Fruit fly (Drosophila melanogaster) whole organism, embryonic: ENCODE data around the gene CG1640.

Experiments
- Bdp1 ChIP-seq: fragments of 200-800 bp; sonication (Bioruptor generic); optimal IDR thresholded peaks from 3 replicates; lab custom pipeline; 2016; ENCODE audit warnings: missing biosample characterization, missing genetic modification characterization
- CG10654 ChIP-seq: fragments of 200-800 bp; sonication (Bioruptor generic); optimal IDR thresholded peaks from 2 replicates; lab custom pipeline; 2016; ENCODE audit warnings: missing biosample characterization, missing genetic modification characterization
- CG11695 ChIP-seq: fragments of 200-800 bp; sonication (Bioruptor generic); IDR thresholded peaks from 3 replicates; pipeline ENCODE4 v1.3.6; 2022; ENCODE audit warnings: missing biosample characterization, missing genetic modification characterization
- CG11723 ChIP-seq: fragments of 200-800 bp; sonication (Bioruptor generic); optimal IDR thresholded peaks from 2 replicates; lab custom pipeline; 2017; ENCODE audit warnings: missing biosample characterization, mild to moderate bottlenecking, missing genetic modification characterization
- CG1233 ChIP-seq: fragments of 200-800 bp; sonication (Bioruptor generic); optimal IDR thresholded peaks from 4 replicates; lab custom pipeline; 2018; ENCODE audit warnings: missing biosample characterization, mild to moderate bottlenecking, missing genetic modification characterization
- CG12942 ChIP-seq: fragments of 200-800 bp; sonication (Bioruptor generic); optimal IDR thresholded peaks from 3 replicates; lab custom pipeline; 2016; ENCODE audit warnings: missing biosample characterization, missing genetic modification characterization
- CG14860 ChIP-seq: fragments of 200-800 bp; sonication (Bioruptor generic); IDR thresholded peaks from 3 replicates; pipeline ENCODE4 v1.3.6; 2022; ENCODE audit warnings: missing biosample characterization, missing genetic modification characterization; ENCODE audit not compliant: partially characterized antibody
- CG15011 ChIP-seq: fragments of 200-800 bp; sonication (Bioruptor generic); optimal IDR thresholded peaks from 3 replicates; lab custom pipeline; 2018; ENCODE audit warnings: missing biosample characterization, mild to moderate bottlenecking, missing genetic modification characterization
- CG17829 ChIP-seq: fragments of 200-800 bp; optimal IDR thresholded peaks from 2 replicates; lab custom pipeline; 2019; ENCODE audit warnings: missing biosample characterization, mild to moderate bottlenecking, missing genetic modification characterization, moderate library complexity
- CG17912 ChIP-seq: fragments of 200-800 bp; sonication (Bioruptor generic); optimal IDR thresholded peaks from 2 replicates; lab custom pipeline; 2018; ENCODE audit warnings: missing biosample characterization, mild to moderate bottlenecking, missing genetic modification characterization
- CG2889 ChIP-seq: fragments of 200-800 bp; sonication (Bioruptor generic); IDR thresholded peaks from 3 replicates; pipeline ENCODE4 v1.3.6; 2022; ENCODE audit warnings: missing biosample characterization, missing genetic modification characterization
- CG33213 ChIP-seq: fragments of 200-800 bp; sonication (Bioruptor generic); optimal IDR thresholded peaks from 3 replicates; lab custom pipeline; 2016; ENCODE audit warnings: missing biosample characterization, missing genetic modification characterization
- CG4707 ChIP-seq: fragments of 200-800 bp; sonication (Bioruptor generic); optimal IDR thresholded peaks from 2 replicates; lab custom pipeline; 2018; ENCODE audit warnings: missing biosample characterization, mild to moderate bottlenecking, missing genetic modification characterization, moderate library complexity
- Dad ChIP-seq: fragments of 200-800 bp; sonication (Bioruptor generic); optimal IDR thresholded peaks from 3 replicates; lab custom pipeline; 2016; ENCODE audit warnings: missing biosample characterization, missing genetic modification characterization
- Dbx ChIP-seq: fragments of 200-800 bp; sonication (Bioruptor generic); IDR thresholded peaks from 3 replicates; pipeline ENCODE4 v1.3.6; 2022; ENCODE audit warnings: missing biosample characterization, missing genetic modification characterization
- Doc2 ChIP-seq: fragments of 200-800 bp; sonication (Bioruptor generic); IDR thresholded peaks from 2 replicates; pipeline ENCODE4 v1.3.6; 2022; ENCODE audit warnings: missing biosample characterization, missing genetic modification characterization
- Dref ChIP-seq: fragments of 200-800 bp; sonication (Bioruptor generic); IDR thresholded peaks from 2 replicates; pipeline ENCODE4 v1.3.6; 2022; ENCODE audit warnings: missing biosample characterization, missing genetic modification characterization
- Fer2 ChIP-seq: fragments of 200-800 bp; sonication (Bioruptor generic); optimal IDR thresholded peaks from 2 replicates; lab custom pipeline; 2018; ENCODE audit warnings: missing biosample characterization, mild to moderate bottlenecking, missing genetic modification characterization, moderate library complexity
- Fer3 ChIP-seq: fragments of 200-800 bp; sonication (Bioruptor generic); optimal IDR thresholded peaks from 2 replicates; lab custom pipeline; 2018; ENCODE audit warnings: missing biosample characterization, mild to moderate bottlenecking, missing genetic modification characterization, moderate library complexity
- Gug ChIP-seq: fragments of 200-800 bp; sonication (Bioruptor generic); IDR thresholded peaks from 4 replicates; pipeline ENCODE4 v1.3.6; 2022; ENCODE audit warnings: missing biosample characterization, missing genetic modification characterization
- HLH3B ChIP-seq: fragments of 200-800 bp; sonication (Bioruptor generic); IDR thresholded peaks from 2 replicates; pipeline ENCODE4 v1.3.6; 2022; ENCODE audit warnings: missing biosample characterization, missing genetic modification characterization
- Hr3 ChIP-seq: fragments of 200-800 bp; sonication (Bioruptor generic); optimal IDR thresholded peaks from 3 replicates; lab custom pipeline; 2016; ENCODE audit warnings: missing biosample characterization, missing genetic modification characterization
- Med ChIP-seq: fragments of 200-800 bp; sonication (Bioruptor generic); peaks from one replicate; lab custom pipeline; 2016; ENCODE audit warnings: missing biosample characterization, missing genetic modification characterization, mild to moderate bottlenecking, inconsistent platforms, moderate library complexity
- Ravus ChIP-seq: fragments of 200-800 bp; sonication (Bioruptor generic); IDR thresholded peaks from 2 replicates; pipeline ENCODE4 v1.3.6; 2022; ENCODE audit warnings: missing biosample characterization, missing genetic modification characterization
- Xbp1 ChIP-seq: fragments of 200-800 bp; sonication (Bioruptor generic); optimal IDR thresholded peaks from 3 replicates; lab custom pipeline; 2016; ENCODE audit warnings: missing biosample characterization, mild to moderate bottlenecking, missing genetic modification characterization
- bbx ChIP-seq: fragments of 200-800 bp; sonication (Bioruptor generic); IDR thresholded peaks from 2 replicates; pipeline ENCODE4 v1.3.6; 2022; ENCODE audit warnings: missing biosample characterization, missing genetic modification characterization; ENCODE audit not compliant: partially characterized antibody
- caup ChIP-seq: fragments of 200-800 bp; sonication (Bioruptor generic); optimal IDR thresholded peaks from 3 replicates; lab custom pipeline; 2017; ENCODE audit warnings: missing biosample characterization, mild to moderate bottlenecking, missing genetic modification characterization, moderate library complexity; ENCODE audit not compliant: severe bottlenecking
- crc ChIP-seq: fragments of 200-800 bp; sonication (Bioruptor generic); optimal IDR thresholded peaks from 2 replicates; lab custom pipeline; 2016; ENCODE audit warnings: missing biosample characterization, missing genetic modification characterization
- crol ChIP-seq: fragments of 200-800 bp; sonication (Bioruptor generic); IDR thresholded peaks from 2 replicates; pipeline ENCODE4 v1.3.6; 2022; ENCODE audit warnings: missing biosample characterization, missing genetic modification characterization
- cwo ChIP-seq: fragments of 200-800 bp; sonication (Bioruptor generic); optimal IDR thresholded peaks from 3 replicates; lab custom pipeline; 2017; ENCODE audit warnings: missing biosample characterization, missing genetic modification characterization, mild to moderate bottlenecking, moderate library complexity, missing genetic modification reagents
- danr ChIP-seq: fragments of 200-800 bp; sonication (Bioruptor generic); IDR thresholded peaks from 2 replicates; pipeline ENCODE4 v1.3.6; 2022; ENCODE audit warnings: missing biosample characterization, missing genetic modification characterization
- dimm ChIP-seq: fragments of 200-800 bp; sonication (Bioruptor generic); IDR thresholded peaks from 2 replicates; pipeline ENCODE4 v1.3.6; 2022; ENCODE audit warnings: missing biosample characterization, missing genetic modification characterization
- gce ChIP-seq: fragments of 200-800 bp; sonication (Bioruptor generic); IDR thresholded peaks from 3 replicates; pipeline ENCODE4 v1.3.6; 2022; ENCODE audit warnings: missing biosample characterization, missing genetic modification characterization
- gt ChIP-seq: fragments of 200-800 bp; sonication (Bioruptor generic); IDR thresholded peaks from 2 replicates; pipeline ENCODE4 v1.3.6; 2022; ENCODE audit warnings: missing biosample characterization, missing genetic modification characterization
- knrl ChIP-seq: fragments of 200-800 bp; sonication (Bioruptor generic); IDR thresholded peaks from 3 replicates; pipeline ENCODE4 v1.3.6; 2022; ENCODE audit warnings: missing biosample characterization, missing genetic modification characterization; ENCODE audit not compliant: partially characterized antibody
- lmd ChIP-seq: fragments of 200-800 bp; sonication (Bioruptor generic); IDR thresholded peaks from 2 replicates; pipeline ENCODE4 v1.3.6; 2022; ENCODE audit warnings: missing biosample characterization, missing genetic modification characterization
- nerfin-2 ChIP-seq: fragments of 200-800 bp; sonication (Bioruptor generic); IDR thresholded peaks from 2 replicates; pipeline ENCODE4 v1.3.6; 2022; ENCODE audit warnings: missing biosample characterization, missing genetic modification characterization; ENCODE audit not compliant: partially characterized antibody
- nmo ChIP-seq: fragments of 200-800 bp; sonication (Bioruptor generic); optimal IDR thresholded peaks from 2 replicates; lab custom pipeline; 2018; ENCODE audit warnings: missing biosample characterization, mild to moderate bottlenecking, missing genetic modification characterization, moderate library complexity
- odd ChIP-seq: fragments of 200-800 bp; sonication (Bioruptor generic); optimal IDR thresholded peaks from 2 replicates; lab custom pipeline; 2017; ENCODE audit warnings: missing biosample characterization, mild to moderate bottlenecking, missing genetic modification characterization
- otp ChIP-seq: fragments of 200-800 bp; sonication (Bioruptor generic); IDR thresholded peaks from 3 replicates; pipeline ENCODE4, ENCODE4 v1.3.6; 2022; ENCODE audit warnings: missing biosample characterization, missing genetic modification characterization
- peb ChIP-seq: fragments of 200-800 bp; sonication (Bioruptor generic); IDR thresholded peaks from 2 replicates; pipeline ENCODE4 v1.3.6; 2022; ENCODE audit warnings: missing biosample characterization, missing genetic modification characterization
- pita ChIP-seq: fragments of 200-800 bp; sonication (Bioruptor generic); optimal IDR thresholded peaks from 2 replicates; lab custom pipeline; 2017; ENCODE audit warnings: missing biosample characterization, mild to moderate bottlenecking, missing genetic modification characterization
- sqz ChIP-seq: fragments of 200-800 bp; sonication (Bioruptor generic); optimal IDR thresholded peaks from 3 replicates; lab custom pipeline; 2018; ENCODE audit warnings: missing biosample characterization, mild to moderate bottlenecking, missing genetic modification characterization
- stwl ChIP-seq: fragments of 200-800 bp; sonication (Bioruptor generic); optimal IDR thresholded peaks from 3 replicates; lab custom pipeline; 2018; ENCODE audit warnings: missing biosample characterization, mild to moderate bottlenecking, missing genetic modification characterization, moderate library complexity
- vfl ChIP-seq: fragments of 200-800 bp; sonication (Bioruptor generic); optimal IDR thresholded peaks from 2 replicates; lab custom pipeline; 2016; ENCODE audit warnings: missing biosample characterization, missing genetic modification characterization
- vnd ChIP-seq: fragments of 200-800 bp; sonication (Bioruptor generic); IDR thresholded peaks from 3 replicates; pipeline ENCODE4 v1.3.6; 2022; ENCODE audit warnings: missing biosample characterization, missing genetic modification characterization; ENCODE audit not compliant: partially characterized antibody
- wek ChIP-seq: fragments of 200-800 bp; sonication (Bioruptor generic); optimal IDR thresholded peaks from 3 replicates; lab custom pipeline; 2018; ENCODE audit warnings: missing biosample characterization, mild to moderate bottlenecking, missing genetic modification characterization, moderate library complexity
- wor ChIP-seq: fragments of 200-800 bp; sonication (Bioruptor generic); IDR thresholded peaks from 2 replicates; pipeline ENCODE4 v1.3.6; 2022; ENCODE audit warnings: missing biosample characterization, missing genetic modification characterization
- z ChIP-seq: fragments of 200-800 bp; sonication (Bioruptor generic); IDR thresholded peaks from 3 replicates; pipeline ENCODE4 v1.3.6; 2022; ENCODE audit warnings: missing biosample characterization, missing genetic modification characterization

CG1640 gene

DNA sequence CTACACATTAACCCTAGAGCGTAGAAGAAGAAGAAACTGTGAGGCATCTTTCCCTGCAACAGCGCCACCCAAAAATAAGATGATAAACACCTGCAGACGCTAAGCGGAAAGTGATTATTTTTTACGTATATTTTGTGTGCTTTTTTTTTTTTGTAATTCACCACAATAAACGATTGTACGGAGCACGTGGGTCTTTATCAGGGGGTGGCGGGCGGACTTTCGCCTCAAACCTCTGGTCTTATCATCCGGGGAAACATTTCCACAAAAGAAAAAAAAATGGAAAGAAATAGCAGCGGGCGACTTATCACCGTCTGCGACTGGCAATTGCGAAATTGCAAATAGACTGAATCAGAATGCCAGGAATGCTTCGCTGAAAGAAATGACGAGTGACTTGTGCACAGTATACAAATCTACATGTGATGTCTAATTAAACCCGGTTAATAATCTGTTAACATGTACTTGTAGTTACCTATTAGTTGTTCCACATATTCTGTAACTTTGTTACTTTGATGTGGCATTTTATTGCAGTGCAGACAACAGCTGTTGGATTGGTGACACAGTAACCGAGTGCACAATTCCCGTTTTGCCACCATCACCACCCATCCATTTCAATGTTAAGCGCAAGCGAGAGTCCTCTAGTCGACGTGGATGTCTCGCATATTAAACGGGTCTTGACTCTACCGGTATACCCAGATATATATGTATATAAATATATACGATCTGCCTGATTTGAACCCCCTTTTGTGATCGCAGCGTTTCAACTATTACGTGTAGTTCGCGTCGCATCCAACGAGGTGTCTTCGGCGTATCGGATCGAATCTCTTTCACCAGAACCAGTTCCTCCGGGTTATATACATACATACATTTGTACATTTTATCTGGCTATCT, 38.3 kb upstream of the CG1640 start (continued):
- TF ChIP-seq CG33213 (no peak), gce (GFP tag; lab: Robert Waterston, UW) (no peak), CG12942 (no peak), CG1233 (GFP tag; lab: Kevin White, UChicago) (no peak), Med (GFP tag; lab: Kevin White, UChicago) (peak; percentile 75), Ravus (GFP tag; lab: Robert Waterston, UW) (no peak), CG14860 (GFP tag; lab: Robert Waterston, UW) (no peak), crc (GFP tag; lab: Kevin White, UChicago) (no peak), Dref (no peak), Xbp1 (GFP tag; lab: Kevin White, UChicago) (peak; percentile 18), CG4707 (GFP tag; lab: Kevin White, UChicago) (no peak), otp (no peak), sqz (GFP tag; lab: Kevin White, UChicago) (no peak), CG17829 (tag; lab: Kevin White, UChicago) (no peak), CG17912 (no peak), CG2889 (GFP tag; lab: Robert Waterston, UW) (no peak), Dad (GFP tag; lab: Kevin White, UChicago) (no peak), pita (GFP tag; lab: Kevin White, UChicago) (no peak), HLH3B (GFP tag; lab: Robert Waterston, UW) (peak; percentile 43; the same call in 1 of the 2 replicates), gt (GFP tag; lab: Robert Waterston, UW) (no peak), odd (no peak), Fer3 (peak; percentile 25), cwo (peak; percentile 20), Fer2 (tag; lab: Kevin White, UChicago) (no peak), vfl (GFP tag; lab: Kevin White, UChicago) (no peak), Gug (GFP tag; lab: Robert Waterston, UW) (no peak), bbx (GFP tag; lab: Robert Waterston, UW) (no peak), CG10654 (GFP tag; lab: Kevin White, UChicago) (no peak), vnd (GFP tag; lab: Robert Waterston, UW) (no peak), CG11695 (GFP tag; lab: Robert Waterston, UW) (0 out of 3 replicates have a peak, but pooled peaks have one; percentile 13), knrl (GFP tag; lab: Robert Waterston, UW) (no peak), dimm (GFP tag; lab: Robert Waterston, UW) (no peak), z (no peak), Bdp1 (GFP tag; lab: Kevin White, UChicago) (no peak), wek (no peak), Hr3 (GFP tag; lab: Kevin White, UChicago) (no peak), nmo (GFP tag; lab: Kevin White, UChicago) (no peak), nerfin-2 (GFP tag; lab: Robert Waterston, UW) (no peak), danr (no peak), crol (GFP tag; lab: Robert Waterston, UW) (no peak), Doc2 (GFP tag; lab: Robert Waterston, UW) (no peak), peb (GFP tag; lab: Robert Waterston, UW) (no peak), caup (no peak), CG11723 (GFP tag; lab: Kevin White, UChicago) (no peak), stwl (tag; lab: Kevin White, UChicago) (no peak), wor (0 out of 2 replicates have a peak, but pooled peaks have one; percentile 22), CG15011 (GFP tag; lab: Kevin White, UChicago) (no peak), lmd (no peak), Dbx (GFP tag; lab: Robert Waterston, UW) (0 out of 3 replicates have a peak, but pooled peaks have one; percentile 13)
